Worm (Caenorhabditis elegans) whole organism, mixed stage, embryonic: ENCODE measurements around the gene T23F6.5.

Source experiments
- blmp-1 ChIP-seq: fragments of 150-350 bp; optimal IDR thresholded peaks from 2 replicates; lab custom pipeline; 2014; ENCODE audit warnings: missing biosample characterization, missing genetic modification characterization
- elt-3 ChIP-seq: fragments of 150-350 bp; optimal IDR thresholded peaks from 2 replicates; lab custom pipeline; 2014; ENCODE audit warnings: missing biosample characterization, missing genetic modification characterization
- lin-13 ChIP-seq: fragments of 150-350 bp; optimal IDR thresholded peaks from 2 replicates; lab custom pipeline; 2014; ENCODE audit warnings: missing biosample characterization, missing genetic modification characterization
- nhr-12 ChIP-seq: fragments of 150-350 bp; optimal IDR thresholded peaks from 2 replicates; lab custom pipeline; 2014; ENCODE audit warnings: missing biosample characterization, missing genetic modification characterization
- nhr-28 ChIP-seq: fragments of 150-350 bp; optimal IDR thresholded peaks from 2 replicates; lab custom pipeline; 2014; ENCODE audit warnings: missing biosample characterization, missing genetic modification characterization
- pha-4 ChIP-seq: fragments of 150-350 bp; optimal IDR thresholded peaks from 2 replicates; lab custom pipeline; 2018; ENCODE audit warnings: missing biosample characterization, missing genetic modification reagents, missing genetic modification characterization
- unc-62 ChIP-seq: fragments of 150-350 bp; optimal IDR thresholded peaks from 2 replicates; lab custom pipeline; 2014; ENCODE audit warnings: missing biosample characterization, missing genetic modification reagents, missing genetic modification characterization

DNA sequence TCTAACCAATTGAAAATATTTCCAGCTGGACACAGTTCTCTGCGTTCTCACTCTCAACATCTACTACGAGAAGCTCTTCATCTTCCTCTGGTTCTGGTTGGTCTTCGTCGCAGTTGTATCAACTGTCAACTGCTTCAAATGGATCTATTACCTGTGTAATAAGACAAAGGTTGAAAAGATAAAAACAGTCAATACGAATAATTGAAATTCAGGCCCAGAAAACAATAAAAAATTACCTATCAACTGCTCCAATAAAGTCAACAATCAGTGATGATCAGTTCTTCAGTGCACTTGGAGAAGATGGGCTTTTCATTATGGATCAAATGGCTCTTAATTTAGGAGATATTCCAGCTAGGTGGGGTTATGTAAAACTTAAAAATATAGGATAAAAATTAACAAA is 7.4 kb upstream of the T23F6.5 start:
- no peak for TF ChIP-seq elt-3 (tag; lab: Kevin White, UChicago)
- no peak for TF ChIP-seq lin-13 (tag; lab: Kevin White, UChicago)
- no peak for TF ChIP-seq nhr-28 (tag; lab: Kevin White, UChicago)
- TF ChIP-seq nhr-12 = no peak
- TF ChIP-seq unc-62 (GFP tag; lab: Kevin White, UChicago) = no peak
- TF ChIP-seq blmp-1 (tag; lab: Kevin White, UChicago) = no peak
- TF ChIP-seq pha-4 (tag; lab: Kevin White, UChicago) = no peak
